Fruit fly (Drosophila melanogaster): Measurements from ENCODE around the gene daed.

dm6 chr2L:2201107-2201561 is 15.0 kb downstream of the daed start:
- TF ChIP-seq cnc (optimal IDR thresholded peaks at IDR 0.05) (no peak), Hr96 (GFP tag; optimal IDR thresholded peaks at IDR 0.05) (peak; percentile 88), CG14711 (tag; optimal IDR thresholded peaks at IDR 0.05) (peak; percentile 88), CG7101 (tag; optimal IDR thresholded peaks at IDR 0.05) (peak; percentile 93), CG12768 (GFP tag; optimal IDR thresholded peaks at IDR 0.05) (peak; percentile 97), bab1 (GFP tag; optimal IDR thresholded peaks at IDR 0.05) (peak; percentile 85), Clk (GFP tag; optimal IDR thresholded peaks at IDR 0.05) (peak; percentile 89), CG1620 (GFP tag; optimal IDR thresholded peaks at IDR 0.05) (peak; percentile 86), pad (GFP tag; optimal IDR thresholded peaks at IDR 0.05) (peak; percentile 75), cic (GFP tag; optimal IDR thresholded peaks at IDR 0.05) (peak; percentile 69)

All from whole organism, adult.